Worm (Caenorhabditis elegans) whole organism, L4/young adult: ENCODE data around the gene nhx-4.

Source experiments
- W03F9.2 ChIP-seq: fragments of 150-350 bp; optimal IDR thresholded peaks from 2 replicates; lab custom pipeline; 2014; ENCODE audit warnings: missing biosample characterization, missing genetic modification characterization
- dao-5 ChIP-seq: sonication (generic microtip); optimal IDR thresholded peaks from 2 replicates; lab custom pipeline; 2016; ENCODE audit warnings: missing genotype, missing genetic modification characterization, moderate library complexity, missing compliant biosample characterization
- him-1 ChIP-seq: sonication (generic microtip); optimal IDR thresholded peaks from 2 replicates; lab custom pipeline; 2016; ENCODE audit warnings: missing genotype, missing genetic modification reagents, missing genetic modification characterization, missing compliant biosample characterization

Gene nhx-4

ce11 chrX:6937742-6938141 lies 23.7 kb downstream of the nhx-4 start:
- no peak for TF ChIP-seq him-1 (tag; lab: Kevin White, UChicago)
- TF ChIP-seq W03F9.2: no peak
- no peak for TF ChIP-seq dao-5 (tag; lab: Kevin White, UChicago)

- no peak for TF ChIP-seq dao-5 (tag; lab: Kevin White, UChicago)
- TF ChIP-seq him-1 (tag; lab: Kevin White, UChicago): no peak
- no peak for TF ChIP-seq W03F9.2
These were observed 25.8 kb downstream of the nhx-4 start, which contains the start of gene C16E9.1 for ce11 chrX:6939917-6940316. C16E9.1 (plus strand) TSS chrX:6940217.

DNA sequence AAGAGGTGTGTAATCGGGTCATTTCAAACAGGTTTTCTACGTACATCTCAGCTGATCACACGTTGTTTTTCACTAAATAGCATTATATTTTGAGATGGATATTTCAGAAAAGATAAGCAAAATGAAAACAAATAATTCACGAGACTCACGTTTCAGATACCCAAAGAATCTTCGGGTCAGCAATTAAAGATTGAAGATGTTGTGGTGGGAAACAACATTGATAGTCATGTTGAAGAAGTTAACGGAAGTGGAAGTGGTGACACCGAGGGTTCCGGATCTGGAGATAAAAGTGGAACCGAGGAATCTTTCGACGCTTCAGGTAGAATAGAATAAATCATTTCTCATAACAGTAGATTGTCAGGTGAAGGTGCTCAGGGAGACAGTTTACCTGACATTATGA lies 26.7 kb downstream of the nhx-4 start:
- no peak for TF ChIP-seq dao-5 (tag; lab: Kevin White, UChicago)
- TF ChIP-seq W03F9.2: no peak
- no peak for TF ChIP-seq him-1 (tag; lab: Kevin White, UChicago)

- TF ChIP-seq him-1 (tag; lab: Kevin White, UChicago) (no peak), W03F9.2 (no peak), dao-5 (tag; lab: Kevin White, UChicago) (no peak)
These were observed 27.6 kb downstream of the nhx-4 start for ce11 chrX:6941711-6942110.

- TF ChIP-seq him-1 (tag; lab: Kevin White, UChicago): no peak
- TF ChIP-seq dao-5 (tag; lab: Kevin White, UChicago): no peak
- no peak for TF ChIP-seq W03F9.2
These were observed 32.7 kb downstream of the nhx-4 start for ce11 chrX:6946789-6947188.

DNA sequence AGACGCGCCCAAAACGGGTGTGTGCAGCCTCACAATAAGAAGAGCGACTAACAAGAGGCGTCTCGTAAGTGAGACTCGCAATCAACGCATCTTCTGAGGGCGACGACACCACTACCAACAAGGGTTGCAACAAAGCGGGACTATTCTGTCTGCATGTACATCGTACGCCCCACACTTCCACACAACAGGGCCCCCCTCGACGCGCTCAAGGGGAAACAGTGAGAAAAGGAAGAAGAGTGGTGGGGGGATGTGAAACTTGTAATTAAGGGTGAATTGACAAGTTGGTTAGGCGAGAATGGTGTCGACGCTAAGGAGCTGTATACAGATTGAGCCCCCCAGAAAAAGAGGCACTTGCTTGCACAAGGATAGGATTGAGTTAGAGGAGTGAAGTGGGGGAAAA lies 39.2 kb downstream of the nhx-4 start:
- no peak for TF ChIP-seq dao-5 (tag; lab: Kevin White, UChicago)
- no peak for TF ChIP-seq him-1 (tag; lab: Kevin White, UChicago)

DNA sequence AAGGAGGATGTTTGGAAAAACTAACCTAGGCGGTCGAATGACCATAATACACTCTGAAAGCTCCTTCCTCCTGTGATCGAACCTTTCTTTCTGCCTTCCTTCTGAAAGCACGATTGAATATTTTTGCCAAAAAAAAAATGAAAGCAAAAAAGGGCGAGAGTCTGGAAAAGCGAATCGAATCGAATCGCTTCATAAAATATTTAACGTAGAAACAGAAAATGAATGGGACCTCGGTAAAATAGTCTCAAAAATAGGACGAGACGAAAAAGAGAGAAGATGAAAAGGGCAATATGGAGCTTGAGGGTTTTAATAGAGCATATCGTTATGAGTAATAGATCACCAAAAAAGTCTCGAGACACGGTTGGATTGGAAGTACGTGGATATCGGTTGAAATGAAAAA lies 42.2 kb downstream of the nhx-4 start, which contains the start of gene inx-1:
TSS of gene inx-1 (minus strand) at position 101 of the 400 bp plus-strand sequence.
- TF ChIP-seq dao-5 (tag; lab: Kevin White, UChicago) (no peak), W03F9.2 (no peak), him-1 (tag; lab: Kevin White, UChicago) (no peak)

- TF ChIP-seq him-1 (tag; lab: Kevin White, UChicago): no peak
- TF ChIP-seq dao-5 (tag; lab: Kevin White, UChicago): no peak
- no peak for TF ChIP-seq W03F9.2
These were observed 44.8 kb downstream of the nhx-4 start for ce11 chrX:6958914-6959313.

ce11 chrX:6959534-6959933 lies 45.4 kb downstream of the nhx-4 start:
- TF ChIP-seq him-1 (tag; lab: Kevin White, UChicago): no peak
- TF ChIP-seq W03F9.2: no peak
- no peak for TF ChIP-seq dao-5 (tag; lab: Kevin White, UChicago)

- TF ChIP-seq dao-5 (tag; lab: Kevin White, UChicago) (no peak), him-1 (tag; lab: Kevin White, UChicago) (no peak), W03F9.2 (no peak)
These were observed 48.3 kb downstream of the nhx-4 start for ce11 chrX:6962347-6962746.

- TF ChIP-seq him-1 (tag; lab: Kevin White, UChicago) (no peak), dao-5 (tag; lab: Kevin White, UChicago) (no peak), W03F9.2 (no peak)
These were observed 49.8 kb downstream of the nhx-4 start for ce11 chrX:6963842-6964241.

DNA sequence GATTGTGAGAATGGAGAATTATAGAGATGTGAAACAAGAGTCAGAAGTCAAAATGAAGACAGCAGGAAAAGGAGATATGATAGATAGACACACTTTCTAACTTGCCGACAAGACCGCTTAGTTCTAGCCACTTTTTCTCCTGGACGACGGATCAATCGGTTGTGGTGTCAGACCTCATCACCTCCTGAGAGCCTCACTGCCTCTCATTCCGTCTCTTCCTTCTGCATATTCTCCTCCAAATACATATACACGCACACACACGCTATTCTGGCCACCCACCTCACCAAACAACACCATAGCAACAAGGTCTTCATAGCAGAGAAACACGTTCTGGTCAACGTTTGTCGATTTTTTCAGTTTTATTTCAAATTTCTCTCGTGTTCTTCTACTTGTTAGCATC lies 53.0 kb downstream of the nhx-4 start, which contains the start of gene F01E11.3:
TSS of gene F01E11.3 (plus strand) at position 301 of the 400 bp plus-strand sequence.
- TF ChIP-seq dao-5 (tag; lab: Kevin White, UChicago) (no peak), W03F9.2 (no peak), him-1 (tag; lab: Kevin White, UChicago) (no peak)

DNA sequence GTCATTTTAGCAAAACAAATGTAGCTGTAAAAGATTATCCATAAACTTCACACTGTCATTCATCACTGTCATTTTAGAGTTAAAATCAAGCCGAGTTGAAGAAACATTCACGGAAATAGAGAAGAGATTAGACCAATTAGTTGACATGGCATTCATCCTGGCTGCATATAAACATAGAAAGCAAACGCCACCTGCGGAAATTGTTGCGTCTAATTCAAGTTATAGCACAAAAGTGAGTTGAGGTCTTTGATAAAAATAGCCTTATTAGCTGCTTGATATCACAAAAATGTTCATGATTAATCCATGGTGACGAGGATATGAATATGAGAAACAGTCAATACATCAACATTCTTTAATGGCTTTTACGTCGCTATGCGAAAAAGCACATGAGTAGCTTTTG lies 54.5 kb downstream of the nhx-4 start:
- TF ChIP-seq him-1 (tag; lab: Kevin White, UChicago) (no peak), W03F9.2 (no peak), dao-5 (tag; lab: Kevin White, UChicago) (no peak)

DNA sequence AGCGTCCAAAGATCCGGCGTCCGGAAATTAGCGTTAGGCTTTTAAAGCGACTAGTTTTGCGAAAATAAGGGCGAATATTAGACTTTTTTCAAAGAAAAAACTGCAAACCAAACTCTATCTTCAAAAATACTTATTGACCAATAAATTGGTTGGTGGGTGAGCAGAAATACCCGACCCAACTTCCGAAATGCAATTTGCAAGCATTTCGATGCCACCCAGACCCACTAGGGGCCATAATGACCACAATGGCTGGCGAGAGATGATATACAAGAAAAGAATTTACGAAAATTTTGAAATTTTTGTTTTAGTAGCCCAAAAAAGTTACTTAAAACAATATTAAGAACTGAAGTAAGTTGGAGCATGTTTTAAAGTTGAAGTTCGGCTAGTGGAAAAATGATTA lies 56.0 kb downstream of the nhx-4 start:
- TF ChIP-seq W03F9.2 (no peak), him-1 (tag; lab: Kevin White, UChicago) (no peak), dao-5 (tag; lab: Kevin White, UChicago) (no peak)
